Fruit fly (Drosophila melanogaster) whole organism, embryonic: Measurements from ENCODE around the gene CG6225.

Experiments
- Asciz ChIP-seq: fragments of 200-800 bp; sonication (Bioruptor generic); optimal IDR thresholded peaks from 2 replicates; lab custom pipeline; 2017; ENCODE audit warnings: missing biosample characterization, mild to moderate bottlenecking, missing genetic modification characterization, missing genetic modification reagents
- B-H1 ChIP-seq: fragments of 200-800 bp; sonication (Bioruptor generic); IDR thresholded peaks from 3 replicates; pipeline ENCODE4 v1.3.6; 2022; ENCODE audit warnings: missing biosample characterization, missing genetic modification characterization
- B-H2 ChIP-seq: fragments of 200-800 bp; sonication (Bioruptor generic); optimal IDR thresholded peaks from 2 replicates; lab custom pipeline; 2018; ENCODE audit warnings: missing biosample characterization, mild to moderate bottlenecking, missing genetic modification characterization
- Bgb ChIP-seq: fragments of 200-800 bp; sonication (Bioruptor generic); IDR thresholded peaks from 2 replicates; pipeline ENCODE4 v1.3.6; 2022; ENCODE audit warnings: missing biosample characterization, missing genetic modification characterization; ENCODE audit not compliant: partially characterized antibody
- Blimp-1 ChIP-seq: fragments of 200-800 bp; sonication (Bioruptor generic); optimal IDR thresholded peaks from 3 replicates; lab custom pipeline; 2018; ENCODE audit warnings: missing biosample characterization, missing genetic modification characterization, mild to moderate bottlenecking, moderate library complexity, missing genetic modification reagents
- BtbVII ChIP-seq: fragments of 200-800 bp; sonication (Bioruptor generic); optimal IDR thresholded peaks from 3 replicates; lab custom pipeline; 2017; ENCODE audit warnings: missing biosample characterization, mild to moderate bottlenecking, missing genetic modification characterization
- CG10321 ChIP-seq: fragments of 200-800 bp; sonication (Bioruptor generic); IDR thresholded peaks from 2 replicates; pipeline ENCODE4 v1.3.6; 2022; ENCODE audit warnings: missing biosample characterization, missing genetic modification characterization
- CG12769 ChIP-seq: fragments of 200-800 bp; sonication (Bioruptor generic); optimal IDR thresholded peaks from 2 replicates; lab custom pipeline; 2019; ENCODE audit warnings: missing biosample characterization, mild to moderate bottlenecking, missing genetic modification characterization, moderate library complexity
- CG14667 ChIP-seq: fragments of 200-800 bp; sonication (Bioruptor generic); IDR thresholded peaks from 2 replicates; pipeline ENCODE4 v1.3.6; 2022; ENCODE audit warnings: missing biosample characterization, missing genetic modification characterization
- CG14710 ChIP-seq: fragments of 200-800 bp; sonication (Bioruptor generic); optimal IDR thresholded peaks from 3 replicates; lab custom pipeline; 2019; ENCODE audit warnings: missing biosample characterization, mild to moderate bottlenecking, missing genetic modification characterization, moderate library complexity
- CG15514 ChIP-seq: fragments of 200-800 bp; sonication (Bioruptor generic); optimal IDR thresholded peaks from 3 replicates; lab custom pipeline; 2017; ENCODE audit warnings: missing biosample characterization, missing genetic modification characterization, mild to moderate bottlenecking, moderate library complexity, missing genetic modification reagents
- CG15601 ChIP-seq: fragments of 200-800 bp; sonication (Bioruptor generic); optimal IDR thresholded peaks from 3 replicates; lab custom pipeline; 2019; ENCODE audit warnings: missing biosample characterization, mild to moderate bottlenecking, missing genetic modification characterization, moderate library complexity
- CG17612 ChIP-seq: fragments of 200-800 bp; sonication (Bioruptor generic); IDR thresholded peaks from 2 replicates; pipeline ENCODE4 v1.3.6; 2022; ENCODE audit warnings: missing biosample characterization, missing genetic modification characterization
- CG18262 ChIP-seq: fragments of 200-800 bp; optimal IDR thresholded peaks from 3 replicates; lab custom pipeline; 2019; ENCODE audit warnings: missing biosample characterization, mild to moderate bottlenecking, missing genetic modification characterization, moderate library complexity
- CG2712 ChIP-seq: fragments of 200-800 bp; optimal IDR thresholded peaks from 3 replicates; lab custom pipeline; 2019; ENCODE audit warnings: missing biosample characterization, mild to moderate bottlenecking, missing genetic modification characterization, moderate library complexity
- CG33557 ChIP-seq: fragments of 200-800 bp; sonication (Bioruptor generic); optimal IDR thresholded peaks from 2 replicates; lab custom pipeline; 2019; ENCODE audit warnings: missing biosample characterization, mild to moderate bottlenecking, missing genetic modification characterization, moderate library complexity
- CG4328 ChIP-seq: fragments of 200-800 bp; sonication (Bioruptor generic); optimal IDR thresholded peaks from 3 replicates; lab custom pipeline; 2017; ENCODE audit warnings: missing biosample characterization, missing genetic modification reagents, missing genetic modification characterization
- CG4404 ChIP-seq: fragments of 200-800 bp; sonication (Bioruptor generic); IDR thresholded peaks from 2 replicates; pipeline ENCODE4 v1.3.6; 2022; ENCODE audit warnings: missing biosample characterization, missing genetic modification characterization
- CG6765 ChIP-seq: fragments of 200-800 bp; sonication (Bioruptor generic); optimal IDR thresholded peaks from 3 replicates; lab custom pipeline; 2017; ENCODE audit warnings: missing biosample characterization, mild to moderate bottlenecking, missing genetic modification characterization
- CG8089 ChIP-seq: fragments of 200-800 bp; sonication (Bioruptor generic); optimal IDR thresholded peaks from 3 replicates; lab custom pipeline; 2016; ENCODE audit warnings: missing biosample characterization, missing genetic modification characterization
- CG8290 ChIP-seq, 3 experiments: fragments of 200-800 bp; sonication (Bioruptor generic); optimal IDR thresholded peaks; 2 replicates each; lab custom pipeline; 2016 to 2019; ENCODE audit warnings: missing biosample characterization in 3 of 3, missing genetic modification characterization in 3 of 3, mild to moderate bottlenecking in 2 of 3, moderate library complexity in 1 of 3
- CG8388 ChIP-seq: fragments of 200-800 bp; sonication (Bioruptor generic); optimal IDR thresholded peaks from 2 replicates; lab custom pipeline; 2019; ENCODE audit warnings: missing biosample characterization, mild to moderate bottlenecking, missing genetic modification characterization, moderate library complexity
- Deaf1 ChIP-seq: fragments of 200-800 bp; optimal IDR thresholded peaks from 3 replicates; lab custom pipeline; 2019; ENCODE audit warnings: missing biosample characterization, mild to moderate bottlenecking, missing genetic modification characterization, moderate library complexity
- Dfd ChIP-seq, 2 experiments: fragments of >200 bp; optimal IDR thresholded peaks; 2 replicates each; lab custom pipeline; 2017; ENCODE audit warnings: missing biosample characterization in 2 of 2, missing genetic modification characterization in 2 of 2
- Dip3 ChIP-seq: fragments of 200-800 bp; sonication (Bioruptor generic); optimal IDR thresholded peaks from 3 replicates; lab custom pipeline; 2016; ENCODE audit warnings: missing biosample characterization, missing genetic modification characterization
- Eip74EF ChIP-seq, 2 experiments: fragments of 200-800 bp in 1 of 2; fragments of >200 bp in 1 of 2; sonication (Bioruptor generic) in 1 of 2; optimal IDR thresholded peaks; 2 replicates each; lab custom pipeline; 2017 to 2019; ENCODE audit warnings: missing biosample characterization in 2 of 2, missing genetic modification characterization in 2 of 2, mild to moderate bottlenecking in 1 of 2, moderate library complexity in 1 of 2
- Gug ChIP-seq: fragments of 200-800 bp; sonication (Bioruptor generic); IDR thresholded peaks from 4 replicates; pipeline ENCODE4 v1.3.6; 2022; ENCODE audit warnings: missing biosample characterization, missing genetic modification characterization
- H15 ChIP-seq: fragments of 200-800 bp; sonication (Bioruptor generic); IDR thresholded peaks from 3 replicates; pipeline ENCODE4 v1.3.6; 2022; ENCODE audit warnings: missing biosample characterization, missing genetic modification characterization
- HmgD ChIP-seq: fragments of 200-800 bp; sonication (Bioruptor generic); optimal IDR thresholded peaks from 3 replicates; lab custom pipeline; 2016; ENCODE audit warnings: missing biosample characterization, missing genetic modification characterization
- Lhr ChIP-seq: fragments of 200-800 bp; sonication (Bioruptor generic); optimal IDR thresholded peaks from 3 replicates; lab custom pipeline; 2017; ENCODE audit warnings: mild to moderate bottlenecking, missing biosample characterization, missing genetic modification reagents, missing genetic modification characterization
- Lpt ChIP-seq: fragments of >200 bp; optimal IDR thresholded peaks from 2 replicates; lab custom pipeline; 2018; ENCODE audit warnings: missing biosample characterization, missing genetic modification characterization
- Meics ChIP-seq: fragments of 200-800 bp; sonication (Bioruptor generic); optimal IDR thresholded peaks from 2 replicates; lab custom pipeline; 2017; ENCODE audit warnings: missing biosample characterization, mild to moderate bottlenecking, missing genetic modification characterization
- Myb ChIP-seq: fragments of 200-800 bp; sonication (Bioruptor generic); optimal IDR thresholded peaks from 2 replicates; lab custom pipeline; 2016; ENCODE audit warnings: missing biosample characterization, missing genetic modification characterization
- Nf-YC ChIP-seq: fragments of 200-800 bp; optimal IDR thresholded peaks from 3 replicates; lab custom pipeline; 2019; ENCODE audit warnings: missing biosample characterization, mild to moderate bottlenecking, missing genetic modification characterization, moderate library complexity
- Oaz ChIP-seq: fragments of 200-800 bp; sonication (Bioruptor generic); IDR thresholded peaks from 2 replicates; pipeline ENCODE4 v1.3.6; 2022; ENCODE audit warnings: missing biosample characterization, missing genetic modification characterization
- Poxn ChIP-seq: fragments of 200-800 bp; sonication (Bioruptor generic); IDR thresholded peaks from 2 replicates; pipeline ENCODE4 v1.3.6; 2022; ENCODE audit warnings: missing biosample characterization, missing genetic modification characterization
- Ravus ChIP-seq: fragments of 200-800 bp; sonication (Bioruptor generic); IDR thresholded peaks from 2 replicates; pipeline ENCODE4 v1.3.6; 2022; ENCODE audit warnings: missing biosample characterization, missing genetic modification characterization
- Side ChIP-seq: fragments of 200-800 bp; sonication (Bioruptor generic); optimal IDR thresholded peaks from 2 replicates; lab custom pipeline; 2016; ENCODE audit warnings: missing biosample characterization, missing genetic modification characterization
- Six4 ChIP-seq: fragments of 200-800 bp; sonication (Bioruptor generic); optimal IDR thresholded peaks from 2 replicates; lab custom pipeline; 2016; ENCODE audit warnings: missing biosample characterization, missing genetic modification characterization
- TFAM ChIP-seq: fragments of 200-800 bp; sonication (Bioruptor generic); optimal IDR thresholded peaks from 2 replicates; lab custom pipeline; 2017; ENCODE audit warnings: missing biosample characterization, missing genetic modification characterization, inconsistent platforms
- Usf ChIP-seq: fragments of 200-800 bp; sonication (Bioruptor generic); optimal IDR thresholded peaks from 2 replicates; lab custom pipeline; 2017; ENCODE audit warnings: missing genotype, missing biosample characterization, missing genetic modification characterization
- cad ChIP-seq: fragments of >200 bp; optimal IDR thresholded peaks from 2 replicates; lab custom pipeline; 2017; ENCODE audit warnings: missing biosample characterization, missing genetic modification characterization
- lmd ChIP-seq: fragments of 200-800 bp; sonication (Bioruptor generic); IDR thresholded peaks from 2 replicates; pipeline ENCODE4 v1.3.6; 2022; ENCODE audit warnings: missing biosample characterization, missing genetic modification characterization
- otp ChIP-seq: fragments of 200-800 bp; sonication (Bioruptor generic); IDR thresholded peaks from 3 replicates; pipeline ENCODE4, ENCODE4 v1.3.6; 2022; ENCODE audit warnings: missing biosample characterization, missing genetic modification characterization
- pum ChIP-seq: fragments of 200-800 bp; sonication (Bioruptor generic); optimal IDR thresholded peaks from 2 replicates; lab custom pipeline; 2016; ENCODE audit warnings: missing biosample characterization, missing genetic modification characterization
- run ChIP-seq: fragments of 200-800 bp; sonication (Bioruptor generic); optimal IDR thresholded peaks from 3 replicates; lab custom pipeline; 2018; ENCODE audit warnings: missing biosample characterization, mild to moderate bottlenecking, missing genetic modification characterization
- sens ChIP-seq: fragments of 200-800 bp; sonication (Bioruptor generic); peaks from one replicate; lab custom pipeline; 2016; ENCODE audit warnings: missing biosample characterization, missing genetic modification characterization
- sens-2 ChIP-seq: fragments of 200-800 bp; sonication (Bioruptor generic); IDR thresholded peaks from 2 replicates; pipeline ENCODE4 v1.3.6; 2022; ENCODE audit warnings: missing biosample characterization, missing genetic modification characterization
- tll ChIP-seq, 2 experiments: fragments of 200-800 bp in 1 of 2; fragments of >200 bp in 1 of 2; sonication (Bioruptor generic) in 1 of 2; optimal IDR thresholded peaks; 2 replicates each; lab custom pipeline; 2017 to 2019; ENCODE audit warnings: missing biosample characterization in 2 of 2, missing genetic modification characterization in 2 of 2, mild to moderate bottlenecking in 1 of 2, moderate library complexity in 1 of 2

Gene CG6225

DNA sequence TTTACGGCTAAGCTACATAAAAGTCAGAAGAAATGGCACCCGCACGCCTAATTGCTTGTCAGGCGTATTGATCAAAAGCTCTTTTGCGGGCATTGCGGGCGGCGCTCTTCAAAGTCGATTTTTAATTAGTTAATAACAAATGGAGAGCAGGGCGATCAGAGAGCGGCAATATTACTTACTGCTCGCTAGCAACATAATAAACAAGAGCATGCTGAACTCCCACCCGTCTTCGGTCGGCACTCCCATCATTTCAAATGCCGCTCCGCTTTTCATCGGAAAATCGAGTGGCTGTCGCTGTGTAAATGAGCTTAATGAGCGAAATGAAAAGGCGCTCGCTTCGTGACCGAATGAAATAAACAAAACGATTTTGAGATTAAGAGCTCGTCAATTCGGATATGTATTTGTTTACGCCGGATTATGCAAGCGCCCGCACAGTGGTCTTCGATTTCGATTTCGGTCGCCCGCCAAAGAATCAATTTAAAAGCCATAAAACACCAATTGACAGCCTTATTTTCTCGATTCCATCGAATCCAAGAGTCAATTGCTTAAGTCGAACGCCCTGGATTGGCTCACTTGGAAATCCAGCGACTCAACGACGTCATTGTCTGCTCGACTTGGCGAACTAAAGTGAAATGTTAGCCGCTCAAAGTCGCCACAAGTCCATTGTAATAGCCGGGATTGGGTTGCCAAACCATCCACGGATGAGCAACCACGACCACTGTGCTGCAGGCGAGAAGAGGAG lies 695 bp upstream of the CG6225 start (continued):
- TF ChIP-seq Ravus (GFP tag; lab: Robert Waterston, UW) (peak; percentile 50), otp (peak; percentile 36; the same call in 1 of the 3 replicates), Lpt (GFP tag; lab: Kevin White, UChicago) (no peak), Lhr (GFP tag; lab: Kevin White, UChicago) (peak; percentile 33), CG10321 (GFP tag; lab: Robert Waterston, UW) (peak; percentile 51; the same call in 1 of the 2 replicates), Meics (GFP tag; lab: Kevin White, UChicago) (peak; percentile 81), Deaf1 (tag; lab: Kevin White, UChicago) (peak; percentile 47), cad (GFP tag; lab: Kevin White, UChicago) (no peak), CG33557 (GFP tag; lab: Kevin White, UChicago) (no peak), CG8388 (GFP tag; lab: Kevin White, UChicago) (peak; percentile 72), CG14710 (tag; lab: Kevin White, UChicago) (peak; percentile 35), sens (GFP tag; lab: Kevin White, UChicago) (peak; percentile 93), TFAM (no peak), CG8290 (GFP tag; optimal IDR thresholded peaks at IDR 0.05; lab: Kevin White, UChicago) (no peak), CG8290 (tag; optimal IDR thresholded peaks at IDR 0.05; lab: Kevin White, UChicago) (peak in 1 of 2 experiments; percentile 76), Poxn (GFP tag; lab: Robert Waterston, UW) (peak; percentile 62), CG18262 (tag; lab: Kevin White, UChicago) (peak; percentile 82), CG17612 (GFP tag; lab: Robert Waterston, UW) (peak; percentile 64; the same call in 1 of the 2 replicates), B-H2 (GFP tag; lab: Kevin White, UChicago) (no peak), CG4328 (GFP tag; lab: Kevin White, UChicago) (peak; percentile 49), Blimp-1 (GFP tag; lab: Kevin White, UChicago) (peak; percentile 72), CG8089 (GFP tag; lab: Kevin White, UChicago) (peak; percentile 69), Bgb (GFP tag; lab: Robert Waterston, UW) (no peak), Dfd (GFP tag; optimal IDR thresholded peaks at IDR 0.05; lab: Kevin White, UChicago) (no peak), Dip3 (GFP tag; lab: Kevin White, UChicago) (peak; percentile 60), Six4 (GFP tag; lab: Kevin White, UChicago) (peak; percentile 31), Myb (GFP tag; lab: Kevin White, UChicago) (peak; percentile 61), run (tag; lab: Kevin White, UChicago) (peak; percentile 76), Usf (GFP tag; lab: Kevin White, UChicago) (peak; percentile 51), CG6765 (GFP tag; lab: Kevin White, UChicago) (peak; percentile 4), lmd (peak; percentile 92), B-H1 (GFP tag; lab: Robert Waterston, UW) (peak; percentile 72), Gug (GFP tag; lab: Robert Waterston, UW) (peak; percentile 81), CG15601 (tag; lab: Kevin White, UChicago) (peak; percentile 69), Asciz (peak; percentile 84), Eip74EF (GFP tag; optimal IDR thresholded peaks at IDR 0.05; lab: Kevin White, UChicago) (peak in 1 of 2 experiments; percentile 82), sens-2 (no peak), HmgD (GFP tag; lab: Kevin White, UChicago) (no peak), tll (GFP tag; optimal IDR thresholded peaks at IDR 0.05; lab: Kevin White, UChicago) (no peak), CG14667 (GFP tag; lab: Robert Waterston, UW) (peak; percentile 76), Side (GFP tag; lab: Kevin White, UChicago) (peak; percentile 68), H15 (GFP tag; lab: Robert Waterston, UW) (peak; percentile 75), CG2712 (peak; percentile 81), BtbVII (GFP tag; lab: Kevin White, UChicago) (peak; percentile 62), Oaz (GFP tag; lab: Robert Waterston, UW) (peak; percentile 72), CG12769 (peak; percentile 66), CG15514 (GFP tag; lab: Kevin White, UChicago) (peak; percentile 18), Nf-YC (tag; lab: Kevin White, UChicago) (peak; percentile 58), pum (GFP tag; lab: Kevin White, UChicago) (peak; percentile 81), CG4404 (GFP tag; lab: Robert Waterston, UW) (peak; percentile 72)
